Worm (Caenorhabditis elegans) whole organism, early embryonic: ENCODE measurements around the gene pges-2.
A peak's percentile ranks its signal among the peaks of the same experiment; 100 is the strongest.
"Not testable (repeated sequence)": the region's sequence is repeated elsewhere in the genome, so short reads cannot be mapped to it uniquely, and the experiment has no call there.

ENCODE experiments used
- B0310.2 ChIP-seq: sonication (generic microtip); optimal IDR thresholded peaks from 2 replicates; lab custom pipeline; 2016; ENCODE audit warnings: mild to moderate bottlenecking, missing genetic modification characterization, missing compliant biosample characterization
- F13C5.2 ChIP-seq: sonication (generic microtip); optimal IDR thresholded peaks from 2 replicates; lab custom pipeline; 2017; ENCODE audit warnings: mild to moderate bottlenecking, missing genetic modification characterization, inconsistent platforms, missing compliant biosample characterization
- aly-1 ChIP-seq: sonication (generic microtip); optimal IDR thresholded peaks from 2 replicates; lab custom pipeline; 2016; ENCODE audit warnings: missing genetic modification characterization, missing compliant biosample characterization
- ama-1 ChIP-seq: fragments of 150-350 bp; optimal IDR thresholded peaks from 2 replicates; lab custom pipeline; 2014
- ceh-13 ChIP-seq: fragments of 200-800 bp; sonication (Bioruptor generic); optimal IDR thresholded peaks from 2 replicates; lab custom pipeline; 2018; ENCODE audit warnings: mild to moderate bottlenecking, missing genetic modification characterization, missing compliant biosample characterization
- ceh-36 ChIP-seq: sonication (generic microtip); optimal IDR thresholded peaks from 2 replicates; lab custom pipeline; 2016; ENCODE audit warnings: missing genetic modification characterization, inconsistent platforms, missing compliant biosample characterization
- ets-7 ChIP-seq: sonication (generic microtip); optimal IDR thresholded peaks from 2 replicates; lab custom pipeline; 2016; ENCODE audit warnings: missing genotype, missing genetic modification characterization, missing compliant biosample characterization
- flt-1 ChIP-seq: fragments of 200-800 bp; sonication (Bioruptor generic); IDR thresholded peaks from 2 replicates; pipeline ENCODE4 v1.3.6; 2022; ENCODE audit warnings: missing genetic modification characterization, missing compliant biosample characterization
- hmbx-1 ChIP-seq: sonication (generic microtip); optimal IDR thresholded peaks from 2 replicates; lab custom pipeline; 2016; ENCODE audit warnings: mild to moderate bottlenecking, missing genetic modification characterization, missing compliant biosample characterization
- hmg-4 ChIP-seq: fragments of 200-800 bp; sonication (Bioruptor generic); optimal IDR thresholded peaks from 2 replicates; lab custom pipeline; 2018; ENCODE audit warnings: mild to moderate bottlenecking, missing genetic modification characterization, missing compliant biosample characterization
- hnd-1 ChIP-seq: sonication (generic microtip); optimal IDR thresholded peaks from 2 replicates; lab custom pipeline; 2016; ENCODE audit warnings: missing genetic modification characterization, missing compliant biosample characterization
- pes-1 ChIP-seq: fragments of 200-800 bp; sonication (Bioruptor generic); IDR thresholded peaks from 2 replicates; pipeline ENCODE4 v1.3.6; 2022; ENCODE audit warnings: missing genetic modification reagents, missing genetic modification characterization, missing compliant biosample characterization
- scrt-1 ChIP-seq: fragments of 200-800 bp; sonication (Bioruptor generic); IDR thresholded peaks from 2 replicates; pipeline ENCODE4 v1.3.6; 2022; ENCODE audit warnings: missing genetic modification characterization, missing compliant biosample characterization
- sea-1 ChIP-seq: fragments of 200-800 bp; sonication (Bioruptor generic); conservative IDR thresholded peaks from 2 replicates; pipeline ENCODE4 v1.3.6; 2022; ENCODE audit warnings: missing genetic modification characterization, missing compliant biosample characterization
- tbx-11 ChIP-seq: fragments of 200-800 bp; sonication (Bioruptor generic); IDR thresholded peaks from 2 replicates; pipeline ENCODE4 v1.3.6; 2022; ENCODE audit warnings: missing genetic modification characterization, missing compliant biosample characterization
- tbx-37 ChIP-seq: fragments of 200-800 bp; sonication (Bioruptor generic); conservative IDR thresholded peaks from 2 replicates; pipeline ENCODE4 v1.3.6; 2022; ENCODE audit warnings: missing genetic modification reagents, missing genetic modification characterization, missing compliant biosample characterization
- tra-4 ChIP-seq: sonication (generic microtip); optimal IDR thresholded peaks from 2 replicates; lab custom pipeline; 2017; ENCODE audit warnings: missing genetic modification characterization, missing compliant biosample characterization

The pges-2 gene

ce11 chrIV:10344621-10345020 is 23.0 kb downstream of the pges-2 start:
- TF ChIP-seq sea-1 (GFP tag; lab: Robert Waterston, UW), result no peak
- no peak for TF ChIP-seq tbx-11 (GFP tag; lab: Robert Waterston, UW)
- TF ChIP-seq B0310.2, result no peak
- TF ChIP-seq pes-1, result no peak
- TF ChIP-seq tra-4, result no peak

DNA sequence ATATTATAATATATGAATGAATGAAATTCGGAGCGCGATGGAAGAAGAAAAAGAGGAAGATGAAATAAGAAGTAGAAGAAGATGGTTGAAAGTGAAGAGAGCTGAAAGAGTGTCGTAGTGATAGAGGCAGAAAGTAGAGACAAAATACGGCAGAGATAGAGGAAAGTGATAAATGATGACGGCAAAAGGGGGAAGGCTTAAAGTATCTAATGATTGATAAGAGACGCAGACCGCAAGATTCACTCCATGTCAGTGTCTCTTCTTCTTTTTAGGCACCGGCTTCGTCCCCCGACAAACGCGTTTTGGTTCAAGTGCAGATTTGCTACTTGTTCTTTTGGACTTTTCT is 25.3 kb downstream of the pges-2 start:
- TF ChIP-seq pes-1 (no peak), ceh-36 (tag; lab: Kevin White, UChicago) (no peak), hnd-1 (no peak), sea-1 (GFP tag; lab: Robert Waterston, UW) (no peak), hmbx-1 (no peak), ceh-13 (GFP tag; lab: Kevin White, UChicago) (no peak), scrt-1 (GFP tag; lab: Robert Waterston, UW) (no peak), F13C5.2 (tag; lab: Kevin White, UChicago) (no peak), tbx-11 (GFP tag; lab: Robert Waterston, UW) (no peak), tra-4 (no peak), ets-7 (tag; lab: Kevin White, UChicago) (no peak), flt-1 (GFP tag; lab: Robert Waterston, UW) (no peak), ama-1 (no peak), tbx-37 (no peak), hmg-4 (GFP tag; lab: Kevin White, UChicago) (no peak), B0310.2 (no peak), aly-1 (no peak)

DNA sequence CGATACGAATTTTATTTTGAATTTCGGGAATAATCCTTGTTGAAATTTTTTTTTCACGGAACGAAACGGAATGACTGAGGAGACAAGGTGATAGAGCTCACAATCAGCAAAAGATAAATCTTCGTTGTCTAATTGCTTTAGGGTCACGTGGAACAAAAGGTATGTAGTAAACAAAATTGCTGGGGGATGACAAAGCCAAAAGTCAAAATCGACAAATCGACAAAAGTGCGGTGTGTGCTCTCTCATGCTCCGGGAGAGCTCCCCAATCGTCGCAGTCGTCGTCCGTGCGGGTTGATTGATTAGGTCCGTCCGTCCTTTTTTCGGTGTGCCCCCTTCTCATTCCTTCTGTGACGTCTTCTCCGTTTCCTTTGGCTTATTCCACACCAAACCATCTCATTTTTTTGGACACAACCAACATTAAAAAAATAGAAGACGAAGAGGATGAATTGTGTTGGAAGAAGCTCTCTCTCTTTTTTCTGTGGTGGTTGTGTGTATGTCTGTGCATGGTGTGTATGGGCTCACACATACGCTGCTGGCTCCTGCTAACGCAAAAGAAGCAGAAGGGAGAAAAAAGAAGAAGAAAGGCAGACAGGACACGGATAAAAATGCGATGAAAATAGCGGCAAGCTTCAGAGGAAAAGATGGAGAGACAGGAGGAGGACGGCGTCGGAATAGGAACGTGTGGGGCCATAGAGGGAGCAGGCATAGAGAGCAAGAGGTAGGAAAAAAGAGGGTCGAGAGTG is 25.8 kb downstream of the pges-2 start:
- TF ChIP-seq sea-1 (GFP tag; lab: Robert Waterston, UW) (no peak), tbx-11 (GFP tag; lab: Robert Waterston, UW) (0 out of 2 replicates have a peak, but pooled peaks have one; percentile 24)

- no peak for TF ChIP-seq sea-1 (GFP tag; lab: Robert Waterston, UW)
- no peak for TF ChIP-seq B0310.2
- no peak for TF ChIP-seq aly-1
- no peak for TF ChIP-seq tbx-11 (GFP tag; lab: Robert Waterston, UW)
- no peak for TF ChIP-seq F13C5.2 (tag; lab: Kevin White, UChicago)
- no peak for TF ChIP-seq ama-1
- no peak for TF ChIP-seq pes-1
- TF ChIP-seq hmbx-1, result no peak
Measured at ce11 chrIV:10339701-10340100, 27.9 kb downstream of the pges-2 start.

- no peak for TF ChIP-seq ets-7 (tag; lab: Kevin White, UChicago)
- no peak for TF ChIP-seq tbx-11 (GFP tag; lab: Robert Waterston, UW)
- no peak for TF ChIP-seq B0310.2
- TF ChIP-seq pes-1, result no peak
- no peak for TF ChIP-seq hmg-4 (GFP tag; lab: Kevin White, UChicago)
- no peak for TF ChIP-seq aly-1
- no peak for TF ChIP-seq tbx-37
- no peak for TF ChIP-seq ceh-13 (GFP tag; lab: Kevin White, UChicago)
- no peak for TF ChIP-seq F13C5.2 (tag; lab: Kevin White, UChicago)
- TF ChIP-seq hmbx-1, result no peak
- TF ChIP-seq hnd-1, result no peak
- TF ChIP-seq ceh-36 (tag; lab: Kevin White, UChicago), result no peak
- TF ChIP-seq ama-1, result no peak
- TF ChIP-seq scrt-1 (GFP tag; lab: Robert Waterston, UW), result no peak
- no peak for TF ChIP-seq tra-4
- no peak for TF ChIP-seq flt-1 (GFP tag; lab: Robert Waterston, UW)
- TF ChIP-seq sea-1 (GFP tag; lab: Robert Waterston, UW), result no peak
Measured at ce11 chrIV:10337286-10337685, 30.3 kb downstream of the pges-2 start.

- TF ChIP-seq pes-1 (no peak), sea-1 (GFP tag; lab: Robert Waterston, UW) (no peak), tra-4 (no peak), ceh-36 (tag; lab: Kevin White, UChicago) (no peak), flt-1 (GFP tag; lab: Robert Waterston, UW) (no peak), hmg-4 (GFP tag; lab: Kevin White, UChicago) (no peak), F13C5.2 (tag; lab: Kevin White, UChicago) (no peak), tbx-11 (GFP tag; lab: Robert Waterston, UW) (no peak), ama-1 (no peak), scrt-1 (GFP tag; lab: Robert Waterston, UW) (no peak), ets-7 (tag; lab: Kevin White, UChicago) (no peak), tbx-37 (no peak), ceh-13 (GFP tag; lab: Kevin White, UChicago) (no peak), hmbx-1 (no peak), B0310.2 (no peak), aly-1 (no peak), hnd-1 (no peak)
Measured at ce11 chrIV:10331882-10332281, 35.7 kb downstream of the pges-2 start.

- no peak for TF ChIP-seq ama-1
- TF ChIP-seq hmg-4 (GFP tag; lab: Kevin White, UChicago), result peak; percentile 17
Measured at ce11 chrIV:10330962-10331361, 36.6 kb downstream of the pges-2 start.

ce11 chrIV:10323368-10323767 is 44.2 kb downstream of the pges-2 start:
- TF ChIP-seq tbx-11 (GFP tag; lab: Robert Waterston, UW), result 0 out of 2 replicates have a peak, but pooled peaks have one; percentile 32

ce11 chrIV:10322650-10323049 is 44.9 kb downstream of the pges-2 start, which contains the start of gene R09E10.1:
Gene R09E10.1 (minus strand): TSS chrIV:10322750.
- not testable (repeated sequence) for TF ChIP-seq ets-7 (tag; lab: Kevin White, UChicago); F13C5.2 (tag; lab: Kevin White, UChicago); tra-4
